Worm (Caenorhabditis elegans): Measurements from ENCODE around the gene lron-14.

DNA sequence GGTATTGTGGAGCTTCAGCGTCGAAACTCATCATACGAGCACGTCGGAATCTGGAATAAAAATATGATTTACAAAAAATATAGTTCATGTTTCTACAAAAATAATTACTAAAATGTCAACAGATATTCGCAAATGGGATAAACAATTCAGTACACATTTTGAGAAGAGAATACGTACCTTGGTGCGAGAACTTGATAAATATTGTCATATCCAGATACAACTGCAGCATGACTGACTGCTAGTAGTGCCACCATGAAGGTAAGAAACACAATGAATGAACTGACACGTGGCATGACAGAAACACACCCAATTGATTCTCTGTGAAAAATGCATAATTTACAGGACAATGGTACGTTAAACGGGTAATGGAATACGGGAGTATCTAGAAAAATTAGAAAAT lies 47.8 kb downstream of the lron-14 start, which contains the start of gene nlp-35:
- TF ChIP-seq lin-39 (tag; optimal IDR thresholded peaks at IDR 0.05) (no peak), dmd-6 (GFP tag; IDR thresholded peaks at IDR 0.05) (no peak), ama-1 (optimal IDR thresholded peaks at IDR 0.05) (no peak), gei-8 (GFP tag; optimal IDR thresholded peaks at IDR 0.05) (no peak), lin-38 (GFP tag; IDR thresholded peaks at IDR 0.05) (no peak), nhr-77 (tag; optimal IDR thresholded peaks at IDR 0.05) (no peak), tag-97 (GFP tag; IDR thresholded peaks at IDR 0.05) (no peak), unc-62 (GFP tag; optimal IDR thresholded peaks at IDR 0.05 in 1 of 2) (no peak), unc-62 (tag; optimal IDR thresholded peaks at IDR 0.05) (no peak), saeg-2 (GFP tag; IDR thresholded peaks at IDR 0.05) (no peak), fos-1 (tag; optimal IDR thresholded peaks at IDR 0.05) (no peak), F10B5.3 (tag; optimal IDR thresholded peaks at IDR 0.05) (no peak), php-3 (GFP tag; IDR thresholded peaks at IDR 0.05) (no peak)
